Fruit fly (Drosophila melanogaster): ENCODE data around the gene Pex12.
A peak's percentile ranks its signal among the peaks of the same experiment; 100 is the strongest.

Gene Pex12

dm6 chr2L:847189-847987 lies 31.6 kb downstream of the Pex12 start (continued):
- TF ChIP-seq nmo (GFP tag; optimal IDR thresholded peaks at IDR 0.05) (peak; percentile 38), CG7372 (GFP tag; IDR thresholded peaks at IDR 0.05) (no peak), Xrp1 (GFP tag; IDR thresholded peaks at IDR 0.05) (no peak), Bgb (GFP tag; IDR thresholded peaks at IDR 0.05; ENCODE audit: partially characterized antibody) (no peak), dmrt99B (tag; optimal IDR thresholded peaks at IDR 0.05) (peak; percentile 59), gce (GFP tag; IDR thresholded peaks at IDR 0.05) (no peak), Drgx (GFP tag; IDR thresholded peaks at IDR 0.05) (0 out of 2 replicates have a peak, but pooled peaks have one; percentile 24), dm (GFP tag; optimal IDR thresholded peaks at IDR 0.05) (no peak), gro (GFP tag; optimal IDR thresholded peaks at IDR 0.05) (no peak), dimm (GFP tag; IDR thresholded peaks at IDR 0.05) (no peak), CG2712 (tag; optimal IDR thresholded peaks at IDR 0.05) (peak; percentile 26), ind (GFP tag; optimal IDR thresholded peaks at IDR 0.05) (peak; percentile 8), CG3838 (GFP tag; optimal IDR thresholded peaks at IDR 0.05) (no peak), az2 (GFP tag; optimal IDR thresholded peaks at IDR 0.05) (no peak), CG3407 (GFP tag; optimal IDR thresholded peaks at IDR 0.05) (no peak), CG11695 (GFP tag; IDR thresholded peaks at IDR 0.05) (no peak), caup (GFP tag; optimal IDR thresholded peaks at IDR 0.05; ENCODE audit: severe bottlenecking) (no peak), CG10462 (GFP tag; optimal IDR thresholded peaks at IDR 0.05) (no peak), chinmo (GFP tag; IDR thresholded peaks at IDR 0.05; ENCODE audit: partially characterized antibody) (0 out of 4 replicates have a peak, but pooled peaks have one; percentile 10), tx (GFP tag; optimal IDR thresholded peaks at IDR 0.05) (no peak), Hr51 (GFP tag; optimal IDR thresholded peaks at IDR 0.05) (peak in 1 of 2 experiments; percentile 47), CG17802 (tag; optimal IDR thresholded peaks at IDR 0.05) (no peak), Ets65A (GFP tag) (no peak), CG5953 (GFP tag; IDR thresholded peaks at IDR 0.05) (no peak), CG6272 (GFP tag; IDR thresholded peaks at IDR 0.05) (no peak), CG4328 (GFP tag; optimal IDR thresholded peaks at IDR 0.05) (no peak), Aef1 (GFP tag; IDR thresholded peaks at IDR 0.05) (no peak), CG1529 (GFP tag; optimal IDR thresholded peaks at IDR 0.05) (no peak), Meics (GFP tag; optimal IDR thresholded peaks at IDR 0.05) (peak; percentile 21), mirr (GFP tag; optimal IDR thresholded peaks at IDR 0.05) (no peak), zen (tag; optimal IDR thresholded peaks at IDR 0.05) (no peak), Hand (GFP tag; optimal IDR thresholded peaks at IDR 0.05) (no peak), jumu (GFP tag; optimal IDR thresholded peaks at IDR 0.05) (no peak), Poxn (GFP tag; IDR thresholded peaks at IDR 0.05) (no peak), CG7745 (tag; optimal IDR thresholded peaks at IDR 0.05) (no peak), prd (optimal IDR thresholded peaks at IDR 0.05) (no peak), prd (GFP tag; IDR thresholded peaks at IDR 0.05) (no peak), chn (GFP tag; optimal IDR thresholded peaks at IDR 0.05) (no peak), Abd-B (GFP tag; optimal IDR thresholded peaks at IDR 0.05) (no peak), shn (GFP tag; optimal IDR thresholded peaks at IDR 0.05) (no peak), fu2 (GFP tag; optimal IDR thresholded peaks at IDR 0.05) (no peak), CG6813 (GFP tag; optimal IDR thresholded peaks at IDR 0.05) (no peak), CoRest (tag; optimal IDR thresholded peaks at IDR 0.05) (peak; percentile 13), Elba2 (GFP tag; optimal IDR thresholded peaks at IDR 0.05) (no peak), D (optimal IDR thresholded peaks at IDR 0.05) (no peak), D (GFP tag; optimal IDR thresholded peaks at IDR 0.05) (no peak), CG17912 (GFP tag; optimal IDR thresholded peaks at IDR 0.05) (no peak), Awh (GFP tag; IDR thresholded peaks at IDR 0.05) (no peak), fd96Cb (tag; optimal IDR thresholded peaks at IDR 0.05) (no peak), CG10979 (tag; optimal IDR thresholded peaks at IDR 0.05) (peak; percentile 4)
